Worm (Caenorhabditis elegans) whole organism, mixed stage, embryonic: ENCODE data around the gene polh-1.

Source experiments
- ces-1 ChIP-seq: fragments of 150-350 bp; optimal IDR thresholded peaks from 2 replicates; lab custom pipeline; 2014; ENCODE audit warnings: missing biosample characterization, missing genetic modification reagents, missing genetic modification characterization
- lsy-2 ChIP-seq: fragments of 150-350 bp; optimal IDR thresholded peaks from 2 replicates; lab custom pipeline; 2014; ENCODE audit warnings: missing biosample characterization, missing genetic modification characterization
- mep-1 ChIP-seq: fragments of 150-350 bp; optimal IDR thresholded peaks from 2 replicates; lab custom pipeline; 2017; ENCODE audit warnings: missing biosample characterization, missing genetic modification reagents, missing genetic modification characterization, inconsistent platforms
- zip-8 ChIP-seq: fragments of 150-350 bp; optimal IDR thresholded peaks from 2 replicates; lab custom pipeline; 2014; ENCODE audit warnings: missing biosample characterization, missing genetic modification characterization
- ztf-11 ChIP-seq: fragments of 150-350 bp; optimal IDR thresholded peaks from 2 replicates; lab custom pipeline; 2014; ENCODE audit warnings: missing biosample characterization, missing genetic modification characterization

DNA sequence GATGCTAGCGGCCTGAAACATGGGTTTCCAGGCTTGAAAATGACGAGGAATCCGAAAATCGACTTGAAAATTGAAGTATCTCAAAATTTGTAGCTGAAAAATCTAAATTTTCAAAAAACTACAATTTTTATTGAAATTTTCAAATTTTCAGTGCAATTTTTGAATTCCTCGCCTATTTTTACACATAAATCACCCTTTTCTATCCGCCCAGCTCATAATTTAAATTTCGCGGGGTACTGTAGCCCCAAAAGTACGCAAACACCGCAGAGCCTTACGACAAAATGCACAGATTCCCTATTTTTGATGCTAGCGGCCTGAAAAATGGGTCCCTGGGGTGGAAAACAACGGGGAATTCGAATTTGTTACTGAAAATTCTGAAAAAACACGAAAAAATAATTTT is 18.6 kb downstream of the polh-1 start:
- TF ChIP-seq ces-1 (GFP tag; lab: Kevin White, UChicago), result no peak
- peak; percentile 12 for TF ChIP-seq lsy-2 (tag; lab: Kevin White, UChicago)
- TF ChIP-seq zip-8, result no peak
- TF ChIP-seq mep-1 (tag; lab: Kevin White, UChicago), result no peak
- no peak for TF ChIP-seq ztf-11 (tag; lab: Kevin White, UChicago)
